Worm (Caenorhabditis elegans): Measurements from ENCODE around the gene C54D10.13.

C54D10.13 gene

DNA sequence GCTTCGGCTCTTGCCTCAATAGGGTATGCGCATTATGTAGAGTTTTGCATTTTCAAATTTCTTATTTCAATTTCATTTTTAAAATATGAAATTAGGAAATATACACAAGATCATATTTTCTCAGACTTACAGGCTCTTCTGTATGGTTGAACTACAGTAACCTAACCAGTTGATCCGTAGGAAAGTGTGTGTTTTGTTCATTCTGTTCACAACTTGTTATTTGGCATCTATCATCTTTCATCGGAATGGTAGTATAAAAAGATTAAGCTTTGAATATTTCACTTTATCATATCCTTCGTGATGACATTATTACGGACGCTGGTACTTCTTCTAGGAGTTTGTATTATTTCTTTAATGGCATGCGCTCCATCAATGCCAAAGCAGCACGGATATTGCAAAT is 26.2 kb downstream of the C54D10.13 start, which contains the start of gene K01D12.10:
Gene K01D12.10, plus strand, starts transcription at position 301 of the 400 bp plus-strand sequence.
- TF ChIP-seq efl-1 (GFP tag; optimal IDR thresholded peaks at IDR 0.05): no peak
- TF ChIP-seq Y53F4B.3 (GFP tag; IDR thresholded peaks at IDR 0.05): no peak
- TF ChIP-seq cebp-1 (GFP tag; IDR thresholded peaks at IDR 0.05): no peak
- TF ChIP-seq cebp-1 (tag; optimal IDR thresholded peaks at IDR 0.05): no peak
- TF ChIP-seq hlh-26 (GFP tag; conservative IDR thresholded peaks at IDR 0.05): no peak
- TF ChIP-seq fkh-3 (tag; optimal IDR thresholded peaks at IDR 0.05): no peak
- no peak for TF ChIP-seq mxl-1 (tag; optimal IDR thresholded peaks at IDR 0.05)
- TF ChIP-seq ztf-26 (tag; optimal IDR thresholded peaks at IDR 0.05): no peak
- no peak for TF ChIP-seq nhr-90 (tag; optimal IDR thresholded peaks at IDR 0.05)
- TF ChIP-seq sptf-2 (GFP tag; optimal IDR thresholded peaks at IDR 0.05): no peak
- TF ChIP-seq ceh-79 (tag; optimal IDR thresholded peaks at IDR 0.05): no peak
- no peak for TF ChIP-seq hsf-1 (GFP tag; IDR thresholded peaks at IDR 0.05)
- no peak for TF ChIP-seq bed-2 (GFP tag; IDR thresholded peaks at IDR 0.05)
- no peak for TF ChIP-seq ztf-25 (GFP tag; IDR thresholded peaks at IDR 0.05)
- TF ChIP-seq lsy-27 (tag; optimal IDR thresholded peaks at IDR 0.05; ENCODE audit: borderline replicate concordance, insufficient read depth): no peak
- no peak for TF ChIP-seq tbp1 (GFP tag; optimal IDR thresholded peaks at IDR 0.05)
- no peak for TF ChIP-seq sea-2 (GFP tag; IDR thresholded peaks at IDR 0.05)
- no peak for TF ChIP-seq K12H6.12 (tag; optimal IDR thresholded peaks at IDR 0.05)
- TF ChIP-seq ceh-91 (GFP tag; IDR thresholded peaks at IDR 0.05): no peak

DNA sequence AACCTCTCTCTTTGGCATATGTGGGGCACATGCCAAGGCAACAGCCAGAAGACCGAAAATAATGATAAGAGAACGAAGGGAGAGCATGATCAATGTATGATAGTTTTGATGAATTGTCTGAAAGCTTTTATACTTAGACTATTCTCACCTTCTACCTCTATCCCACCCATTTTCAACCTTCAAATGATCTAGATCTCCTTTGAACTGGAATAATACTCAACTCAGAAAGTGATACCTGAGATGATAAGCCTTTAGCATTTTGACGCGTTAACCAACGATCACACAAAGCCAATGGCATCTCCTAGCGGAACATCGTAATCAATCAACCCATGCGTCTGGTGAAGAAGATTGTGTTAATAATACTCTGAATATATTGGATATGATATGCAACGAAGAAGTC is 27.5 kb downstream of the C54D10.13 start, which contains the start of gene K01D12.9:
Gene K01D12.9, minus strand, starts transcription at position 101 of the 400 bp plus-strand sequence.
- TF ChIP-seq lag-1 (GFP tag; IDR thresholded peaks at IDR 0.05): no peak
- no peak for TF ChIP-seq lsy-27 (tag; optimal IDR thresholded peaks at IDR 0.05; ENCODE audit: borderline replicate concordance, insufficient read depth)
- no peak for TF ChIP-seq snpc-1.3 (tag; optimal IDR thresholded peaks at IDR 0.05; ENCODE audit: insufficient read depth)
- TF ChIP-seq mel-28 (tag; optimal IDR thresholded peaks at IDR 0.05; ENCODE audit: borderline replicate concordance): no peak
- TF ChIP-seq mxl-1 (tag; optimal IDR thresholded peaks at IDR 0.05): no peak
- TF ChIP-seq hlh-12 (tag; optimal IDR thresholded peaks at IDR 0.05): no peak
- no peak for TF ChIP-seq Y56A3A.18 (GFP tag; IDR thresholded peaks at IDR 0.05)

DNA sequence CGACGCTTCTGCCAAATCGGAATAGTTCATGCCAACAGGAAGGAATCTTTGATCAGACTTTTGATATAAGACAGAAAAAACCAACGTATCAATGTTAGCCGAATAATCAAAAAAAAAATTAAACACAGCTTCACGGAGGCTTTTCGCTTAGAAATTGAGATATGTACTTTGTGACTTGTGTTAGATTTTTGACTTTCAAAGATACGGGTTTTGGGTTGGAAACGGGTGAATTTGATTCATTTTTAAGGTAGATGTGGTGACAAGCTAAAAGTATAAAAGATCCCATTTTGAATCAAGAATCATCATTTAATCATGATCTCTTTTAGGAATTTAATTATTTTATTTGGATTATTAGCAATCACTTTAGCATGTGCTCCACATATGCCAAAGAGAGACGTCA is 29.7 kb downstream of the C54D10.13 start, which contains the start of gene K01D12.8:
Gene K01D12.8, plus strand, starts transcription at position 301 of the 400 bp plus-strand sequence.
- no peak for TF ChIP-seq let-526 (GFP tag; IDR thresholded peaks at IDR 0.05)
- no peak for TF ChIP-seq nhr-90 (tag; optimal IDR thresholded peaks at IDR 0.05)
- no peak for TF ChIP-seq ztf-22 (GFP tag; optimal IDR thresholded peaks at IDR 0.05)
- TF ChIP-seq mes-4 (tag; optimal IDR thresholded peaks at IDR 0.05): no peak
- TF ChIP-seq dox-1 (GFP tag; IDR thresholded peaks at IDR 0.05): no peak
- TF ChIP-seq ztf-3 (GFP tag; optimal IDR thresholded peaks at IDR 0.05): no peak
- TF ChIP-seq F23B12.7 (tag; optimal IDR thresholded peaks at IDR 0.05; ENCODE audit: insufficient read depth): no peak
- TF ChIP-seq nfyb-1 (GFP tag; IDR thresholded peaks at IDR 0.05): no peak
- no peak for TF ChIP-seq Y56A3A.18 (GFP tag; IDR thresholded peaks at IDR 0.05)
- TF ChIP-seq F33H1.4 (GFP tag; IDR thresholded peaks at IDR 0.05): no peak
- TF ChIP-seq aptf-3 (GFP tag; IDR thresholded peaks at IDR 0.05): no peak
- no peak for TF ChIP-seq tbx-9 (tag; optimal IDR thresholded peaks at IDR 0.05; ENCODE audit: borderline replicate concordance)
- TF ChIP-seq F39B2.1 (GFP tag; IDR thresholded peaks at IDR 0.05): no peak
- no peak for TF ChIP-seq cebp-1 (GFP tag; IDR thresholded peaks at IDR 0.05)
- TF ChIP-seq cebp-1 (tag; optimal IDR thresholded peaks at IDR 0.05): no peak
- TF ChIP-seq F57C9.4 (tag; optimal IDR thresholded peaks at IDR 0.05): no peak
- TF ChIP-seq hrde-1 (tag; optimal IDR thresholded peaks at IDR 0.05; ENCODE audit: borderline replicate concordance): no peak
